Worm (Caenorhabditis elegans): Measurements from ENCODE around the gene ZC15.5.

ZC15.5 gene

ce11 chrV:20347625-20348024 lies 49.9 kb downstream of the ZC15.5 start:
- no peak for TF ChIP-seq nhr-28 (tag; optimal IDR thresholded peaks at IDR 0.05)
- TF ChIP-seq M03D4.4 (tag; optimal IDR thresholded peaks at IDR 0.05) = no peak
- TF ChIP-seq ham-2 (GFP tag; optimal IDR thresholded peaks at IDR 0.05) = no peak
- TF ChIP-seq nhr-237 (tag; optimal IDR thresholded peaks at IDR 0.05) = no peak
- TF ChIP-seq elt-3 (tag; optimal IDR thresholded peaks at IDR 0.05) = no peak
- TF ChIP-seq nhr-12 (tag; optimal IDR thresholded peaks at IDR 0.05) = no peak
- TF ChIP-seq bed-3 (GFP tag; optimal IDR thresholded peaks at IDR 0.05) = no peak
- TF ChIP-seq lin-32 (GFP tag; optimal IDR thresholded peaks at IDR 0.05) = no peak
- no peak for TF ChIP-seq sptf-1 (tag; optimal IDR thresholded peaks at IDR 0.05)
- TF ChIP-seq tbx-8 (GFP tag; optimal IDR thresholded peaks at IDR 0.05) = no peak
- no peak for TF ChIP-seq ces-1 (GFP tag; optimal IDR thresholded peaks at IDR 0.05)
- no peak for TF ChIP-seq ztf-11 (tag; optimal IDR thresholded peaks at IDR 0.05)
- no peak for TF ChIP-seq mls-2 (tag; optimal IDR thresholded peaks at IDR 0.05)

Measured in whole organism, mixed stage, embryonic.